Worm (Caenorhabditis elegans) whole organism, L3 larva: Measurements from ENCODE around the gene prx-14.

Source experiments
- ceh-16 ChIP-seq: sonication (generic microtip); optimal IDR thresholded peaks from 2 replicates; lab custom pipeline; 2017; ENCODE audit warnings: missing biosample characterization, missing genetic modification characterization
- lin-39 ChIP-seq: fragments of 150-350 bp; optimal IDR thresholded peaks from 2 replicates; lab custom pipeline; 2018; ENCODE audit warnings: missing biosample characterization, missing genetic modification reagents, missing genetic modification characterization
- nhr-11 ChIP-seq: fragments of 150-350 bp; optimal IDR thresholded peaks from 2 replicates; lab custom pipeline; 2014; ENCODE audit warnings: missing biosample characterization, missing genetic modification characterization
- nhr-23 ChIP-seq: fragments of 150-350 bp; optimal IDR thresholded peaks from 2 replicates; lab custom pipeline; 2014; ENCODE audit warnings: missing biosample characterization, missing genetic modification reagents, missing genetic modification characterization
- nhr-237 ChIP-seq: fragments of 150-350 bp; optimal IDR thresholded peaks from 2 replicates; lab custom pipeline; 2014; ENCODE audit warnings: missing biosample characterization, missing genetic modification characterization
- nhr-76 ChIP-seq: fragments of 150-350 bp; sonication (generic microtip); optimal IDR thresholded peaks from 5 replicates; lab custom pipeline; 2014; ENCODE audit warnings: missing biosample characterization, missing genetic modification characterization
- nhr-77 ChIP-seq: fragments of 150-350 bp; optimal IDR thresholded peaks from 2 replicates; lab custom pipeline; 2014; ENCODE audit warnings: missing biosample characterization, missing genetic modification characterization
- pha-4 ChIP-seq: fragments of 150-350 bp; optimal IDR thresholded peaks from 2 replicates; lab custom pipeline; 2014; ENCODE audit warnings: missing biosample characterization, missing genetic modification reagents, missing genetic modification characterization
- pqm-1 ChIP-seq: fragments of 150-350 bp; optimal IDR thresholded peaks from 2 replicates; lab custom pipeline; 2017; ENCODE audit warnings: missing biosample characterization, missing genetic modification characterization, inconsistent platforms
- sea-2 ChIP-seq: fragments of 150-350 bp; sonication (generic microtip); optimal IDR thresholded peaks from 4 replicates; lab custom pipeline; 2014; ENCODE audit warnings: missing biosample characterization, missing genetic modification reagents, missing genetic modification characterization
- unc-62 ChIP-seq: fragments of 150-350 bp; sonication (generic microtip); optimal IDR thresholded peaks from 4 replicates; lab custom pipeline; 2014; ENCODE audit warnings: missing biosample characterization, missing genetic modification reagents, missing genetic modification characterization

ce11 chrIV:11162451-11162850 is 20.5 kb upstream of the prx-14 start, which contains the start of gene fbxb-9:
- no peak for TF ChIP-seq nhr-77 (tag; lab: Kevin White, UChicago)
- no peak for TF ChIP-seq pha-4
- no peak for TF ChIP-seq lin-39 (tag; lab: Kevin White, UChicago)
- no peak for TF ChIP-seq nhr-11 (tag; lab: Kevin White, UChicago)
- TF ChIP-seq nhr-76 (tag; lab: Kevin White, UChicago) = no peak
- TF ChIP-seq unc-62 = no peak
- TF ChIP-seq pqm-1 (tag; lab: Kevin White, UChicago) = no peak
- TF ChIP-seq nhr-23 (tag; lab: Kevin White, UChicago) = no peak
- no peak for TF ChIP-seq ceh-16 (tag; lab: Kevin White, UChicago)
- no peak for TF ChIP-seq nhr-237 (tag; lab: Kevin White, UChicago)
- no peak for TF ChIP-seq sea-2
